Fruit fly (Drosophila melanogaster): Measurements from ENCODE around the gene pths.

Gene pths

dm6 chr2L:21141714-21142500 is 1.1 kb upstream of the pths start, which contains the start of gene Dap160 (continued):
- no peak for TF ChIP-seq zf30C (GFP tag; optimal IDR thresholded peaks at IDR 0.05)
- no peak for TF ChIP-seq nau (GFP tag; optimal IDR thresholded peaks at IDR 0.05)
- TF ChIP-seq onecut (GFP tag; IDR thresholded peaks at IDR 0.05): peak; percentile 79
- no peak for TF ChIP-seq CG17361 (GFP tag; IDR thresholded peaks at IDR 0.05)
- TF ChIP-seq Xbp1 (GFP tag; optimal IDR thresholded peaks at IDR 0.05): peak; percentile 17
- TF ChIP-seq CG12391 (tag; optimal IDR thresholded peaks at IDR 0.05): no peak
- TF ChIP-seq pan (optimal IDR thresholded peaks at IDR 0.05): no peak
- TF ChIP-seq pan (GFP tag; optimal IDR thresholded peaks at IDR 0.05 in 1 of 2, IDR thresholded peaks at IDR 0.05 in 1 of 2): no peak
- TF ChIP-seq peb (GFP tag; IDR thresholded peaks at IDR 0.05): no peak
- TF ChIP-seq Doc3 (GFP tag; IDR thresholded peaks at IDR 0.05; ENCODE audit: partially characterized antibody): peak; percentile 47; the same call in 1 of the 3 replicates
- no peak for TF ChIP-seq p53 (GFP tag; optimal IDR thresholded peaks at IDR 0.05)
- TF ChIP-seq Rfx (GFP tag; IDR thresholded peaks at IDR 0.05): peak; percentile 52; the same call in 1 of the 2 replicates
- peak; percentile 41; the same call in 1 of the 2 replicates for TF ChIP-seq NFAT (GFP tag; IDR thresholded peaks at IDR 0.05)
- TF ChIP-seq Nf-YC (tag; optimal IDR thresholded peaks at IDR 0.05): no peak
- no peak for TF ChIP-seq CG9437 (GFP tag; optimal IDR thresholded peaks at IDR 0.05)
- no peak for TF ChIP-seq D (optimal IDR thresholded peaks at IDR 0.05)
- TF ChIP-seq D (GFP tag; optimal IDR thresholded peaks at IDR 0.05): no peak
- no peak for TF ChIP-seq Hmr (GFP tag; optimal IDR thresholded peaks at IDR 0.05)
- no peak for TF ChIP-seq CG11085 (GFP tag; IDR thresholded peaks at IDR 0.05)
- TF ChIP-seq ranshi (GFP tag; IDR thresholded peaks at IDR 0.05): no peak
- no peak for TF ChIP-seq CG12299 (tag; optimal IDR thresholded peaks at IDR 0.05)
- no peak for TF ChIP-seq Abd-B (GFP tag; optimal IDR thresholded peaks at IDR 0.05)
- no peak for TF ChIP-seq org-1 (GFP tag; optimal IDR thresholded peaks at IDR 0.05)
- no peak for TF ChIP-seq CG7745 (tag; optimal IDR thresholded peaks at IDR 0.05)
- TF ChIP-seq Opbp (GFP tag; IDR thresholded peaks at IDR 0.05; ENCODE audit: partially characterized antibody): peak; percentile 82; the same call in 2 of the 3 replicates
- no peak for TF ChIP-seq pnt (GFP tag; optimal IDR thresholded peaks at IDR 0.05)
- peak; percentile 61 for TF ChIP-seq cg (GFP tag; optimal IDR thresholded peaks at IDR 0.05)
- no peak for TF ChIP-seq CG30403 (GFP tag; optimal IDR thresholded peaks at IDR 0.05)
- TF ChIP-seq CG4707 (GFP tag; optimal IDR thresholded peaks at IDR 0.05): no peak
- TF ChIP-seq yki (optimal IDR thresholded peaks at IDR 0.05): no peak
- TF ChIP-seq nerfin-2 (GFP tag; IDR thresholded peaks at IDR 0.05; ENCODE audit: partially characterized antibody): peak; percentile 67
- TF ChIP-seq trem (tag; optimal IDR thresholded peaks at IDR 0.05): no peak
- no peak for TF ChIP-seq CG12236 (GFP tag; optimal IDR thresholded peaks at IDR 0.05)
- no peak for TF ChIP-seq CG4820 (GFP tag; optimal IDR thresholded peaks at IDR 0.05)
- TF ChIP-seq mirr (GFP tag; optimal IDR thresholded peaks at IDR 0.05): peak; percentile 24
- TF ChIP-seq chif (GFP tag; optimal IDR thresholded peaks at IDR 0.05): no peak
- TF ChIP-seq CG3407 (GFP tag; optimal IDR thresholded peaks at IDR 0.05): no peak
- no peak for TF ChIP-seq CG10366 (GFP tag; IDR thresholded peaks at IDR 0.05)
- no peak for TF ChIP-seq CG4282 (GFP tag; optimal IDR thresholded peaks at IDR 0.05)
- TF ChIP-seq kah (GFP tag; optimal IDR thresholded peaks at IDR 0.05): no peak
- TF ChIP-seq Dek (tag; optimal IDR thresholded peaks at IDR 0.05): no peak
- peak; percentile 3 for TF ChIP-seq lbe (GFP tag; optimal IDR thresholded peaks at IDR 0.05)
- no peak for TF ChIP-seq otp (GFP tag; IDR thresholded peaks at IDR 0.05)
- no peak for TF ChIP-seq gt (GFP tag; IDR thresholded peaks at IDR 0.05)
- no peak for TF ChIP-seq CG6175 (GFP tag; IDR thresholded peaks at IDR 0.05)
- TF ChIP-seq jing (GFP tag; optimal IDR thresholded peaks at IDR 0.05): no peak
- TF ChIP-seq bigmax (GFP tag; optimal IDR thresholded peaks at IDR 0.05): no peak
- no peak for TF ChIP-seq HHEX (GFP tag; optimal IDR thresholded peaks at IDR 0.05)
- no peak; the same call in 1 of the 2 replicates for TF ChIP-seq slbo (GFP tag; IDR thresholded peaks at IDR 0.05)
- TF ChIP-seq sens-2 (GFP tag; IDR thresholded peaks at IDR 0.05): no peak
- no peak; the same call in 2 of the 3 replicates for TF ChIP-seq ase (GFP tag; IDR thresholded peaks at IDR 0.05)
